Worm (Caenorhabditis elegans) whole organism, L4/young adult: ENCODE data around the gene hpl-2.

Source experiments
- dao-5 ChIP-seq: sonication (generic microtip); optimal IDR thresholded peaks from 2 replicates; lab custom pipeline; 2016; ENCODE audit warnings: missing genotype, missing genetic modification characterization, moderate library complexity, missing compliant biosample characterization
- him-1 ChIP-seq: sonication (generic microtip); optimal IDR thresholded peaks from 2 replicates; lab custom pipeline; 2016; ENCODE audit warnings: missing genotype, missing genetic modification reagents, missing genetic modification characterization, missing compliant biosample characterization

- TF ChIP-seq dao-5 (tag; lab: Kevin White, UChicago) (peak; percentile 41), him-1 (tag; lab: Kevin White, UChicago) (no peak)
These were observed 8.9 kb downstream of the hpl-2 start for ce11 chrIII:10746406-10746807.
